Fruit fly (Drosophila melanogaster) Kc167 (cell line): ENCODE data around the gene CG9631.

Experiments
- Myc ChIP-seq: fragments of >200 bp; optimal IDR thresholded peaks from 2 replicates; lab custom pipeline; 2017; ENCODE audit warnings: missing external identifiers
- Sin3A ChIP-seq: fragments of >200 bp; optimal IDR thresholded peaks from 2 replicates; lab custom pipeline; 2018; ENCODE audit warnings: missing external identifiers
- h ChIP-seq: fragments of >200 bp; optimal IDR thresholded peaks from 3 replicates; lab custom pipeline; 2018; ENCODE audit warnings: missing external identifiers
- insv ChIP-seq: fragments of >200 bp; optimal IDR thresholded peaks from 3 replicates; lab custom pipeline; 2018; ENCODE audit warnings: missing external identifiers
- psq ChIP-seq: fragments of >200 bp; optimal IDR thresholded peaks from 2 replicates; lab custom pipeline; 2017; ENCODE audit warnings: missing external identifiers
- ttk ChIP-seq: sonication (Bioruptor generic); optimal IDR thresholded peaks from 2 replicates; lab custom pipeline; 2017; ENCODE audit warnings: missing external identifiers

Gene CG9631

DNA sequence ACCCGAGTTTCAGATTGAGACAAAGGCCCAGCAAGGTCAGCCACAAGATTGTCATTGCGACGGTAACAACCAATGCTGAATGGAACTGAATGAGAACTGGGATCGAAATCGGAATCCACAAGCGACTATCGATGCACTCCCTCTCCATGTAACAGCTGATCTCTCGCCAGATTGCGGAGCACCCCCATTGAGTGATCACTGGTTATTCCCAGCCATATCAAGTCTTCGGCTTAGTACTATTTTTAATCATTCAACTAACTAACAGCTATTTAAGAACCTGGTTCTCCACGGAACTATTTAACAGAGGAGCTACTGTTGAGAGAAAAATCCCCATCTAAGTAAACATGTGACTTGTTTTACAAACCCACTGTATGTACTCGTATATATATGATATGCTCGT lies at the start of gene CG9631:
TSS of gene CG9631 (minus strand) at position 101 of the 400 bp plus-strand sequence.
- TF ChIP-seq psq (lab: Kevin White, UChicago) (no peak), h (lab: Kevin White, UChicago) (no peak), ttk (lab: Kevin White, UChicago) (no peak), insv (lab: Kevin White, UChicago) (no peak), Myc (lab: Kevin White, UChicago) (no peak), Sin3A (no peak)

DNA sequence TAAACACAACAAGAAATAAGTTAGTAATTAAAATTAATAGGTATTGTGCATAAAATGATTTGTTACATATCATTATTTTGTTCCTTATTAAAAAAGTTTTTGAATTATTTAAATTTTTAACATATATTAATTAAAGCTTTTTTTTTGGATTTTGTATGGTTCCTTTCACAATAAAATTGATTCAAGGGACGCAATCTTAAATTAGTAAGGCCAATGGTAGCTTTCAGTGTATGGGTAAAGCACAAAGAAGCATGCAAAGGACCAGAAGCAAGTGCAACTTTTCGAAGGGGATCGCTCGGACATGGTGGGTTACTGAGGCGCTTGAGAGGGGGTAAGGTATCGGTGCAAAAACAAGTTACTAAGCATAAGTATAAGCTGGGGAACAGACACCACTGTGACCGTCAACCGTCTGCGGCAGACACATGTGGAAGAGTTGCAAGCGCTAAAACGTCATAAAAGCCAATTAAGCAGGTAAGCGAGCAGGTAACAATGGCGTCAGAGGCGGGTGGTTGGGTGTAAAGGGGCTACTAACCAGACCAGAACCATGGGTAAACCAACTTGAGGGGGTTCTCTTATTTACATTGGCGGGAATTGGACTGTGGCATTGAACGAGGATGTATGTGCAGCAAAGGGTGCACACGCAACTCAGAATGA lies 49.1 kb upstream of the CG9631 start:
- no peak for TF ChIP-seq Myc (lab: Kevin White, UChicago)

DNA sequence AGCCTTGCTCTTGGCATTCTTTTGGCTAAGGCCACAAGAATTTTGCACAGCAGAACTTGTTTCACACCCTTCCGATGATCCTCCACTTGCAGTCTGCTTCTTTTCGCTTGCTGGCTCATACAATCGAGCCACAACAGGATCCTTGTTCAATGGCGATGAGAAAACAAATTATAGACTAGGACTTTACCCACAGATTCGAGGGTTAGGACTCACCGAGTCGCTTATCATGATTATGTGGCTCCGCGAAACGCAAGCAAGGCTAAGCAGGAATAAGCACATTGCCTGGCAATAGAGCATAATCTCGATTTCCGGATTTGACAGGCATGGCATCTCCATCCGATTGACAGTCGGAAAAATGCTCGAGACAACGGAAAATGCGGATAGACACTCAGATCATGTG lies 35.5 kb upstream of the CG9631 start, which contains the start of the genes CG14839 and CG14841:
TSS of gene CG14839 (plus strand) at position 301 of the 400 bp plus-strand sequence.
TSS of gene CG14841 (minus strand) at position 332 of the 400 bp plus-strand sequence.
- TF ChIP-seq insv (lab: Kevin White, UChicago) (no peak), psq (lab: Kevin White, UChicago) (no peak), ttk (lab: Kevin White, UChicago) (no peak), Sin3A (no peak)

DNA sequence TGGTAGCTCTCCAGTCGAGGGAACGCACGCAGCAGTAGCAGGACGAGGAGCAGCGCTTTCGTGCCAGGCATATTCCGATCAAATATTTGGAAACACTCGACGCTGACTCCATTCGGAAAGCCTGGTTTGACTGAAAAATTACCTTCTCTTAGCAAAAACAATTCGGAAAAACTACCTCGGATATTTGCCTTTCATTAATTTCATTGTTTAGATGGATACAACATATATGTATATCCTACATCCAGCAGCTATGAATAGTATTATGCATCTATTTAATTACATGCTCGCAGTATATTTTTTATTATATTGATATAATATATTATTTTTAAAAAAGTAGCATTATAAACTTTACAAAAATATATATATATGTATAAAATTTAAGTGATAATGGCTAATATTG lies 34.6 kb upstream of the CG9631 start, which contains the start of gene CG14840:
TSS of gene CG14840 (minus strand) at position 101 of the 400 bp plus-strand sequence.
- no peak for TF ChIP-seq h (lab: Kevin White, UChicago)

DNA sequence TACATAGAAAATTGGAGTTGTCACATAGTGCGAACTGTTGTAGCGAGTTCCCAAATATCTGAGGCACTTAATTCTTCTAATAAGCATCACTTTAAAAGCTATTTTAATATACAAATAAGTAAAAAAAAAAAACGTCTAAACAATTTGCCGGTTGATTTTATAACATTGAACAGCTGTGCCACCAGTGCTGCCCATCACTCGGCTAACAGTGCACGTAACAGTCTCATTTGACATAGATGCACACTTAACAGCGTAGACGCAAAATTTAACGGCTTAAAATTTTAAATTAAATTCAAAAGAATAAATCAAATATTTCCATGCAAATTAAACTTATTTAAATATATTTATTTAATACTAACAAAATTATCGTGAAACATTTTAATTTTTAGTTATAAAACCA lies 33.3 kb upstream of the CG9631 start, which contains the start of gene MetRS-m:
TSS of gene MetRS-m (minus strand) at position 171 of the 400 bp plus-strand sequence.
- TF ChIP-seq Myc (lab: Kevin White, UChicago) (no peak), ttk (lab: Kevin White, UChicago) (no peak), h (lab: Kevin White, UChicago) (no peak), psq (lab: Kevin White, UChicago) (no peak), insv (lab: Kevin White, UChicago) (no peak), Sin3A (no peak)

DNA sequence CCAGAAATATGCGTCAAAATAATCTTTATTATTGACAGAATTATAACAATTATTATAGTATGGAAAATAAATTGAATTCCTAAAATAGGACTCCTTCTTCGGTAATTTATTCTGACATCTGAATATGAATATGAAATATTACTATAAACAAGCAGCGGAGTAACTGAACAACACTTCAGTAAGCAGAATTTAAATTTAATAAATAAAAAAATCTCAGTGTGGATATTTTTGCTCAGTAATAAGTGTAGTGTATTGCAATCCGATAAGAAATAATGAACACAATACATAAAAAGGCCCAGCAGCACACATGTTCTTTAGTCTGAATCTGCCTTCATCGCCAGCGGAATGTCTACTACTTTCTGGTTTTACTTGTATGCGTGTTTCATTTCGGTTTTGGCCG lies 29.2 kb upstream of the CG9631 start, which contains the start of gene CG43179:
TSS of gene CG43179 (plus strand) at position 301 of the 400 bp plus-strand sequence.
- no peak for TF ChIP-seq insv (lab: Kevin White, UChicago)
- TF ChIP-seq h (lab: Kevin White, UChicago), result no peak
- TF ChIP-seq Myc (lab: Kevin White, UChicago), result no peak
- TF ChIP-seq psq (lab: Kevin White, UChicago), result no peak
- no peak for TF ChIP-seq Sin3A
- no peak for TF ChIP-seq ttk (lab: Kevin White, UChicago)

DNA sequence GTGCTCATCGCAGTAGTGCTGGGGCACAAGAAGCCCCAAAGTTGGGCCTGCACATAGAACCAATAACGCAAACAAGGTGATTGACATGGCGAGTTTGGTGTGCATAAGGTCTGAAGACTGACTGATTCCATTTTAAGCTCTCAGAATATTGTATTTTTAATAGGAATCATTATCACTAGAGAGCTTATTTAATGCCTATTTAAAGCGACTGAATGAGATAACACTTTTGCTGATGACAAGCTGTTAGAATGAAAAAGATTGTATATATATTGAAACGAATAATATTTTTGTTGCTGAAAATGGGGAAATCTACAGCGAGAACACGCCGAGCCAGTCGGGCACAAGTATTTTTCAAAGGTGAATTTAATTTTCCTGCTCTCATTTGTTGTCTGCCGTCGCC lies 18.8 kb upstream of the CG9631 start, which contains the start of gene CG9616:
TSS of gene CG9616 (minus strand) at position 101 of the 400 bp plus-strand sequence.
- TF ChIP-seq insv (lab: Kevin White, UChicago) (no peak), psq (lab: Kevin White, UChicago) (no peak), ttk (lab: Kevin White, UChicago) (no peak), h (lab: Kevin White, UChicago) (no peak), Sin3A (no peak), Myc (lab: Kevin White, UChicago) (no peak)

DNA sequence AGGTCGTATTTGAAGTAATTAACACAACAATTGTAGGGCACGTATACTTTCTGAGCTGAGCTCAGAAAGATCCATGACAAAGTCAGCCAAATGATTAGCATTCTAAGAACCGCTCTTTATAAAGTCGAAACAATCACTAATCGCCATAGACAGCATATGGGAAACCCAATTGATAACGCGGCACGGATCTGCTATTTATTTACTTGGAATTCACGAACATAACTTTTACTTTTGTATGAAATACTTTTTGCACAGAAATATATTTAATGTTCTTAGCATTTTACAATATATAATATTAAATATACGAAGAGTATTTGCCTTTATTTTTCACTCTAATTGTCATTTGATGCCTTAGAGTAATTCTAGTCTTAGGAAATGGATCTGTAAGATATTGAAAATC lies 18.0 kb upstream of the CG9631 start, which contains the start of gene CG43291:
TSS of gene CG43291 (minus strand) at position 101 of the 400 bp plus-strand sequence.
- no peak for TF ChIP-seq Myc (lab: Kevin White, UChicago)
- TF ChIP-seq h (lab: Kevin White, UChicago), result no peak
- TF ChIP-seq psq (lab: Kevin White, UChicago), result no peak
- no peak for TF ChIP-seq ttk (lab: Kevin White, UChicago)
- TF ChIP-seq Sin3A, result no peak
- no peak for TF ChIP-seq insv (lab: Kevin White, UChicago)

DNA sequence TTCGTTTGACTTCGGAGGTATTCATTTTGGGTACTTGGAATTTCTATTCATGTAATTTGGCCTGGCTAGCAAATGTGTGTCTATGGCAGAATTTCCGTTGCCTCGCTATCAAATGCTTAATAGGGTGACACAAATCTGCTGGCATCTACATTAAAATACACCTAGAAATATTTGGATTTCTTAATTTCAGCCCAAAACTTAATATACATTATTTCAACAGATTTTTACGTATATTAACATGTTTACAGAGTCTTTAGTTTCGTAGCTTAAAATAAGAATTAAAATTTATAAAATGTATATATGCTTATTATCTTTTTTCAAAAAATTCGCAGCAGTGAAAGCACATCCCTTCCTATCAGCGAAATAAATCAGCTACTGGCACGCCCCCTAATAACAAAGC lies 2.5 kb upstream of the CG9631 start, which contains the start of gene CG9624:
TSS of gene CG9624 (minus strand) at position 101 of the 400 bp plus-strand sequence.
- TF ChIP-seq ttk (lab: Kevin White, UChicago) (no peak), psq (lab: Kevin White, UChicago) (no peak), insv (lab: Kevin White, UChicago) (no peak), Sin3A (no peak), Myc (lab: Kevin White, UChicago) (no peak), h (lab: Kevin White, UChicago) (no peak)

DNA sequence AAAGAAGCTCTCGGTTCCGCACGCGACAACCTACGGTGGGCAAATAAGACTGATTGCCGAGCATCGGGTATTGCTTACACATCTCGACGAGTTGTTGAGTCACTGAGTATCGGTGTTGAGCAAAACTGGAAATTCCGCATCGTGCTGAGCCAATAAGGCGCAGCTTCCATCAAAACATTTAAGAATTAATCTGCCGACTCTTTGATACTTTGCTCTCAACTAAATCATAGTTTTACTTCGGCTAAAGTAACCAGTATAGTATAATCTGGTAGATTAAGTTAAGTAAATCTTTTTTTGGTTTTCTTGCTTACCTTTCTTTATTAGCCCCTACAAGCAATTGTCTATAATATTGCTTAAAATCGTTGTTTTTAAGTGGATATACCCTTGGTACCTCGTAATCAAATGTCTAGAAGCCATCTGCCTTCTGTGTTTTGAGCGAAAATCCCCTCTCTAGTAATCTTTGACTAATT lies 2.4 kb downstream of the CG9631 start, which contains the start of gene Sp212:
TSS of gene Sp212 (minus strand) at position 51 of the 470 bp plus-strand sequence.
- TF ChIP-seq Sin3A, result no peak
- TF ChIP-seq ttk (lab: Kevin White, UChicago), result no peak
- TF ChIP-seq h (lab: Kevin White, UChicago), result no peak
- TF ChIP-seq insv (lab: Kevin White, UChicago), result no peak
- TF ChIP-seq Myc (lab: Kevin White, UChicago), result no peak
- TF ChIP-seq psq (lab: Kevin White, UChicago), result no peak

DNA sequence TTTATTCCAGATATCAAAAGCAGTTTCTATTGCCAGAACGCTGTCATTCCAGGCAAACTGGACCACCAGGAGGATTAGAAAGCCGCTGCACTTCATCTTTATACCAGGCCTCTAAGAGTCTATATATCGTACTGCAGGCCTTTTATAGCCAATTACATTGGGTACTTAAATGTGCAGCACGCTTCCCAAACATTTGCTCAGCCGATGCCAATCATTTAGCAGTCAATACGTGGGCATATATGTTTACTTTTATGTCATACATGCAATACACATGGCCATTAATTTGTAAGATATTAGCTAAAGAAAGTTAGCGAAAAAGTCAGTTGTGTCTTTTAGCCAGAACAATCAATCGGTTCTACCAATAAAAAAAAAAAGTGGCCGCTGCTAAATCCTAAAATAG lies 5.1 kb downstream of the CG9631 start, which contains the start of gene CG33109:
TSS of gene CG33109 (minus strand) at position 101 of the 400 bp plus-strand sequence.
- TF ChIP-seq psq (lab: Kevin White, UChicago) (no peak), ttk (lab: Kevin White, UChicago) (no peak), insv (lab: Kevin White, UChicago) (no peak), h (lab: Kevin White, UChicago) (no peak), Myc (lab: Kevin White, UChicago) (no peak), Sin3A (no peak)

DNA sequence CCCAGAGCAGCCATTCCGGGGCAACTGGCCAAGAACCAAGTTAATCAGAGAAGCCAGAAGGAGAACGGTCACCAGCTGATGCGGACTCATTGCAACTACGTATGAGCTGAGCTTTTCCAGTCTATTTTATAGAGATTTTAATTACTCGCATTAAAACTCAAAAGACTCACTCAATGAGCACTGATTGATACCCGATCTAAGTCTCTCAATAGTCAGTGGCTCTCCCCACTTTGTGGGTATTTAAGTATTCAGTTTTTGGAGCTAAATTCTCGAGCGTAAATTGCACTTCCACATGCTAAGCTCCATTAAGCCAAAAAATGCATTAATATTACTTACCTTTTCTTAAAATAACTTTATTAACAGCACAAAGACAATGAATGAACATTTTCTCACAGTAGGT lies 6.5 kb downstream of the CG9631 start, which contains the start of gene CG31326:
TSS of gene CG31326 (minus strand) at position 101 of the 400 bp plus-strand sequence.
- TF ChIP-seq psq (lab: Kevin White, UChicago), result no peak
- TF ChIP-seq Myc (lab: Kevin White, UChicago), result no peak
- TF ChIP-seq Sin3A, result no peak
- TF ChIP-seq h (lab: Kevin White, UChicago), result no peak
- TF ChIP-seq insv (lab: Kevin White, UChicago), result no peak
- TF ChIP-seq ttk (lab: Kevin White, UChicago), result no peak
